Fruit fly (Drosophila melanogaster): ENCODE measurements around the gene sinah.

Gene sinah

dm6 chr3L:16854387-16855033 is 4.4 kb upstream of the sinah start (continued):
- no peak for TF ChIP-seq Atf3 (GFP tag; optimal IDR thresholded peaks at IDR 0.05)
- no peak for TF ChIP-seq Myb (GFP tag; optimal IDR thresholded peaks at IDR 0.05)
- no peak for TF ChIP-seq CG18599 (GFP tag; optimal IDR thresholded peaks at IDR 0.05)
- TF ChIP-seq CG1832 (GFP tag; optimal IDR thresholded peaks at IDR 0.05) = no peak
- TF ChIP-seq CG30020 (tag; optimal IDR thresholded peaks at IDR 0.05) = no peak
- TF ChIP-seq CG17186 (GFP tag; optimal IDR thresholded peaks at IDR 0.05) = no peak
- no peak for TF ChIP-seq CG12659 (GFP tag; optimal IDR thresholded peaks at IDR 0.05)
- no peak for TF ChIP-seq BtbVII (GFP tag; optimal IDR thresholded peaks at IDR 0.05)
- no peak for TF ChIP-seq CG2202 (tag; optimal IDR thresholded peaks at IDR 0.05)
- TF ChIP-seq tup (GFP tag; optimal IDR thresholded peaks at IDR 0.05) = no peak
- no peak for TF ChIP-seq CG4424 (GFP tag; optimal IDR thresholded peaks at IDR 0.05)
- TF ChIP-seq sob (GFP tag; IDR thresholded peaks at IDR 0.05) = 0 out of 2 replicates have a peak, but pooled peaks have one; percentile 34
- TF ChIP-seq CG13123 (GFP tag; optimal IDR thresholded peaks at IDR 0.05) = no peak
- TF ChIP-seq Pdp1 (GFP tag; optimal IDR thresholded peaks at IDR 0.05) = peak in 1 of 2 experiments; percentile 38
- no peak for TF ChIP-seq mld (GFP tag; IDR thresholded peaks at IDR 0.05; ENCODE audit: partially characterized antibody)
- TF ChIP-seq az2 (GFP tag; optimal IDR thresholded peaks at IDR 0.05) = no peak
- no peak for TF ChIP-seq da (GFP tag; optimal IDR thresholded peaks at IDR 0.05)
- no peak for TF ChIP-seq wek (GFP tag; optimal IDR thresholded peaks at IDR 0.05)
- no peak for TF ChIP-seq CG15073 (GFP tag; optimal IDR thresholded peaks at IDR 0.05)
- TF ChIP-seq chinmo (GFP tag; IDR thresholded peaks at IDR 0.05; ENCODE audit: partially characterized antibody) = 0 out of 4 replicates have a peak, but pooled peaks have one; percentile 7
- no peak for TF ChIP-seq tin (GFP tag; optimal IDR thresholded peaks at IDR 0.05)
- TF ChIP-seq CG12391 (tag; optimal IDR thresholded peaks at IDR 0.05) = no peak
- no peak for TF ChIP-seq Hey (tag; optimal IDR thresholded peaks at IDR 0.05)

dm6 chr3L:16855287-16855686 is 3.6 kb upstream of the sinah start:
- TF ChIP-seq Ets65A (GFP tag) = peak; percentile 54
- peak; percentile 14; the same call in 1 of the 3 replicates for TF ChIP-seq CG34422 (GFP tag; IDR thresholded peaks at IDR 0.05)
- TF ChIP-seq kni (GFP tag; optimal IDR thresholded peaks at IDR 0.05) = peak; percentile 48
- no peak for TF ChIP-seq CG30403 (GFP tag; optimal IDR thresholded peaks at IDR 0.05)
- no peak for TF ChIP-seq CG10431 (GFP tag; optimal IDR thresholded peaks at IDR 0.05)
- no peak for TF ChIP-seq Hr51 (GFP tag; optimal IDR thresholded peaks at IDR 0.05)
- TF ChIP-seq Hey (tag; optimal IDR thresholded peaks at IDR 0.05) = no peak
- TF ChIP-seq CG6654 (GFP tag; optimal IDR thresholded peaks at IDR 0.05) = no peak
- peak; percentile 47; the same call in 1 of the 2 replicates for TF ChIP-seq CG16779 (GFP tag; IDR thresholded peaks at IDR 0.05)
- TF ChIP-seq CG14710 (tag; optimal IDR thresholded peaks at IDR 0.05) = no peak
- TF ChIP-seq fd64A (GFP tag; optimal IDR thresholded peaks at IDR 0.05) = no peak
- no peak for TF ChIP-seq CG14014 (GFP tag; IDR thresholded peaks at IDR 0.05)
- TF ChIP-seq ERR (GFP tag; optimal IDR thresholded peaks at IDR 0.05) = no peak
- no peak for TF ChIP-seq HHEX (GFP tag; optimal IDR thresholded peaks at IDR 0.05)
- TF ChIP-seq Awh (GFP tag; IDR thresholded peaks at IDR 0.05) = no peak
- no peak for TF ChIP-seq Lhr (GFP tag; optimal IDR thresholded peaks at IDR 0.05)
- no peak for TF ChIP-seq repo (GFP tag; optimal IDR thresholded peaks at IDR 0.05)
- TF ChIP-seq luna (GFP tag; optimal IDR thresholded peaks at IDR 0.05) = no peak
- TF ChIP-seq hbn (GFP tag; IDR thresholded peaks at IDR 0.05; ENCODE audit: partially characterized antibody) = no peak
- TF ChIP-seq Ada2b (GFP tag; IDR thresholded peaks at IDR 0.05) = no peak
- TF ChIP-seq CG2875 (GFP tag; optimal IDR thresholded peaks at IDR 0.05) = no peak
- no peak for TF ChIP-seq CG3995 (GFP tag; optimal IDR thresholded peaks at IDR 0.05)
- no peak for TF ChIP-seq CG17612 (GFP tag; IDR thresholded peaks at IDR 0.05)
- TF ChIP-seq CG7786 (GFP tag; optimal IDR thresholded peaks at IDR 0.05) = no peak
- no peak for TF ChIP-seq Fer2 (tag; optimal IDR thresholded peaks at IDR 0.05)
- TF ChIP-seq Spps (tag; optimal IDR thresholded peaks at IDR 0.05) = no peak
- TF ChIP-seq scrt (GFP tag; optimal IDR thresholded peaks at IDR 0.05) = no peak
- no peak for TF ChIP-seq CG18619 (GFP tag; optimal IDR thresholded peaks at IDR 0.05)
